Worm (Caenorhabditis elegans): ENCODE data around the gene F08F8.11.

DNA sequence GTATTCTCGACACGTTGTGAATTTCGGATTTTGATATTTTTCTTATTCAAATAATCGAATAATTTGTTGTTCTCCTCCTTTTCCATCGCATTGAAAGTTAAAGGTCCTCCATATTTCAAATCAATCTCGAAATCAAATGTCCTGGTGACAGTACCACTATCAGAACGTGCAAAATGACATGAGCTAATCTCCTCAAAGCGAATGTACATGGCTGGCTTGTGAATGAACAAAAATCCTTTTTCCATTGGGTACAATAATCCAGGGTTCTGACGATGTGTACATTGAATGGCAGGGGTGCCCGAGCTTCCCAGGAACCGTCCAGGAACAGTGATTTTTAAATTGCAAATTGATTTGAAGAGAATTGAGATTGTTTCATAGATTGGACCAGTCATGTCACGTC, 14.4 kb downstream of the F08F8.11 start:
- TF ChIP-seq ceh-9 (tag; optimal IDR thresholded peaks at IDR 0.05) (no peak), ama-1 (optimal IDR thresholded peaks at IDR 0.05) (no peak), ceh-24 (tag; optimal IDR thresholded peaks at IDR 0.05) (no peak), C38D4.7 (GFP tag; optimal IDR thresholded peaks at IDR 0.05) (no peak), pros-1 (tag; optimal IDR thresholded peaks at IDR 0.05) (no peak), ceh-45 (GFP tag; IDR thresholded peaks at IDR 0.05) (no peak), che-1 (tag; optimal IDR thresholded peaks at IDR 0.05) (no peak), mec-3 (tag; optimal IDR thresholded peaks at IDR 0.05; ENCODE audit: borderline replicate concordance) (no peak), eyg-1 (tag; optimal IDR thresholded peaks at IDR 0.05) (no peak), fkh-10 (GFP tag; optimal IDR thresholded peaks at IDR 0.05) (no peak), fax-1 (tag; optimal IDR thresholded peaks at IDR 0.05) (no peak), elt-4 (tag; optimal IDR thresholded peaks at IDR 0.05) (no peak)
